Worm (Caenorhabditis elegans) whole organism, L2 larva: ENCODE data around the gene sand-1.

Experiments used
- ZK546.5 ChIP-seq: sonication (generic microtip); optimal IDR thresholded peaks from 2 replicates; lab custom pipeline; 2017; ENCODE audit warnings: missing biosample characterization, missing genetic modification characterization
- blmp-1 ChIP-seq: sonication (generic microtip); optimal IDR thresholded peaks from 2 replicates; lab custom pipeline; 2017; ENCODE audit warnings: missing genetic modification characterization, mild to moderate bottlenecking, missing compliant biosample characterization, antibody characterized with exemption, moderate library complexity; ENCODE audit not compliant: insufficient read depth
- elt-1 ChIP-seq: fragments of 150-350 bp; optimal IDR thresholded peaks from 2 replicates; lab custom pipeline; 2014; ENCODE audit warnings: missing biosample characterization, missing genetic modification characterization
- elt-3 ChIP-seq: sonication (generic microtip); optimal IDR thresholded peaks from 2 replicates; lab custom pipeline; 2017; ENCODE audit warnings: missing biosample characterization, missing genetic modification characterization
- fos-1 ChIP-seq: fragments of 150-350 bp; optimal IDR thresholded peaks from 2 replicates; lab custom pipeline; 2014; ENCODE audit warnings: missing biosample characterization, missing genetic modification characterization
- mdl-1 ChIP-seq, 2 experiments: fragments of 150-350 bp in 1 of 2; sonication (generic microtip) in 1 of 2; optimal IDR thresholded peaks; 2 replicates each; lab custom pipeline; 2017; ENCODE audit warnings: missing biosample characterization in 2 of 2, missing genetic modification characterization in 2 of 2
- nhr-237 ChIP-seq: fragments of 150-350 bp; optimal IDR thresholded peaks from 2 replicates; lab custom pipeline; 2014; ENCODE audit warnings: missing biosample characterization, missing genetic modification characterization
- nhr-77 ChIP-seq: fragments of 150-350 bp; optimal IDR thresholded peaks from 2 replicates; lab custom pipeline; 2014; ENCODE audit warnings: missing biosample characterization, missing genetic modification characterization
- sem-4 ChIP-seq: fragments of 150-350 bp; optimal IDR thresholded peaks from 2 replicates; lab custom pipeline; 2014; ENCODE audit warnings: missing biosample characterization, missing genetic modification reagents, missing genetic modification characterization
- snpc-4 ChIP-seq: fragments of 150-350 bp; optimal IDR thresholded peaks from 2 replicates; lab custom pipeline; 2014; ENCODE audit warnings: missing biosample characterization, missing genetic modification characterization
- unc-39 ChIP-seq: fragments of 150-350 bp; optimal IDR thresholded peaks from 2 replicates; lab custom pipeline; 2014; ENCODE audit warnings: missing biosample characterization, missing genetic modification characterization
- unc-55 ChIP-seq: fragments of 150-350 bp; sonication (generic microtip); optimal IDR thresholded peaks from 3 replicates; lab custom pipeline; 2014; ENCODE audit warnings: missing biosample characterization, missing genetic modification reagents, missing genetic modification characterization
- unc-62 ChIP-seq: fragments of 150-350 bp; optimal IDR thresholded peaks from 2 replicates; lab custom pipeline; 2014; ENCODE audit warnings: missing biosample characterization, missing genetic modification reagents, missing genetic modification characterization
- zag-1 ChIP-seq: fragments of 150-350 bp; optimal IDR thresholded peaks from 2 replicates; lab custom pipeline; 2014; ENCODE audit warnings: missing biosample characterization, missing genetic modification characterization

ce11 chrIV:5370914-5371313, 4.2 kb downstream of the sand-1 start:
- no peak for TF ChIP-seq elt-3 (tag; lab: Kevin White, UChicago)
- no peak for TF ChIP-seq nhr-77
- TF ChIP-seq unc-55 (GFP tag; lab: Kevin White, UChicago) = peak; percentile 53
- TF ChIP-seq ZK546.5 = no peak
- no peak for TF ChIP-seq zag-1
- no peak for TF ChIP-seq fos-1
- no peak for TF ChIP-seq blmp-1 (tag; lab: Kevin White, UChicago)
- no peak for TF ChIP-seq elt-1 (tag; lab: Kevin White, UChicago)
- TF ChIP-seq unc-39 (tag; lab: Kevin White, UChicago) = no peak
- no peak for TF ChIP-seq snpc-4 (tag; lab: Kevin White, UChicago)
- TF ChIP-seq unc-62 (GFP tag; lab: Kevin White, UChicago) = no peak
- TF ChIP-seq nhr-237 (tag; lab: Kevin White, UChicago) = no peak
- TF ChIP-seq mdl-1 (tag; optimal IDR thresholded peaks at IDR 0.05; lab: Kevin White, UChicago) = no peak
- TF ChIP-seq sem-4 = no peak
